Worm (Caenorhabditis elegans) whole organism, mixed stage, embryonic: Measurements from ENCODE around the gene skn-1.

Experiments
- M03D4.4 ChIP-seq: sonication (generic microtip); optimal IDR thresholded peaks from 2 replicates; lab custom pipeline; 2017; ENCODE audit warnings: mild to moderate bottlenecking, missing genetic modification characterization, missing compliant biosample characterization
- bed-3 ChIP-seq: fragments of 200-800 bp; sonication (Bioruptor generic); optimal IDR thresholded peaks from 3 replicates; lab custom pipeline; 2018; ENCODE audit warnings: mild to moderate bottlenecking, missing genetic modification characterization, moderate library complexity, missing compliant biosample characterization
- blmp-1 ChIP-seq: fragments of 150-350 bp; optimal IDR thresholded peaks from 2 replicates; lab custom pipeline; 2014; ENCODE audit warnings: missing biosample characterization, missing genetic modification characterization
- ceh-39 ChIP-seq: fragments of 150-350 bp; optimal IDR thresholded peaks from 2 replicates; lab custom pipeline; 2014; ENCODE audit warnings: missing biosample characterization, missing genetic modification characterization
- ceh-43 ChIP-seq: fragments of 200-800 bp; sonication (Bioruptor generic); optimal IDR thresholded peaks from 2 replicates; lab custom pipeline; 2018; ENCODE audit warnings: mild to moderate bottlenecking, missing genetic modification characterization, moderate library complexity, missing compliant biosample characterization
- ceh-83 ChIP-seq: fragments of 200-800 bp; sonication (Bioruptor generic); optimal IDR thresholded peaks from 2 replicates; lab custom pipeline; 2018; ENCODE audit warnings: mild to moderate bottlenecking, missing genetic modification characterization, missing compliant biosample characterization
- ces-1 ChIP-seq: fragments of 150-350 bp; optimal IDR thresholded peaks from 2 replicates; lab custom pipeline; 2014; ENCODE audit warnings: missing biosample characterization, missing genetic modification reagents, missing genetic modification characterization
- cnd-1 ChIP-seq: fragments of 200-800 bp; sonication (Bioruptor generic); optimal IDR thresholded peaks from 2 replicates; lab custom pipeline; 2018; ENCODE audit warnings: mild to moderate bottlenecking, missing genetic modification characterization, missing compliant biosample characterization
- drap-1 ChIP-seq: fragments of 200-800 bp; sonication (Bioruptor generic); optimal IDR thresholded peaks from 3 replicates; lab custom pipeline; 2018; ENCODE audit warnings: mild to moderate bottlenecking, missing genetic modification characterization, missing compliant biosample characterization
- elt-1 ChIP-seq: sonication (generic microtip); optimal IDR thresholded peaks from 2 replicates; lab custom pipeline; 2017; ENCODE audit warnings: missing genetic modification characterization, mild to moderate bottlenecking, missing compliant biosample characterization, antibody characterized with exemption, moderate library complexity, borderline replicate concordance; ENCODE audit not compliant: insufficient read depth
- elt-3 ChIP-seq: fragments of 150-350 bp; optimal IDR thresholded peaks from 2 replicates; lab custom pipeline; 2014; ENCODE audit warnings: missing biosample characterization, missing genetic modification characterization
- flh-1 ChIP-seq: fragments of 200-800 bp; sonication (Bioruptor generic); optimal IDR thresholded peaks from 2 replicates; lab custom pipeline; 2018; ENCODE audit warnings: mild to moderate bottlenecking, missing genetic modification characterization, moderate library complexity, missing compliant biosample characterization
- ham-2 ChIP-seq: fragments of 200-800 bp; sonication (Bioruptor generic); optimal IDR thresholded peaks from 2 replicates; lab custom pipeline; 2018; ENCODE audit warnings: mild to moderate bottlenecking, missing genetic modification characterization, missing compliant biosample characterization
- hlh-1 ChIP-seq: fragments of 150-350 bp; optimal IDR thresholded peaks from 2 replicates; lab custom pipeline; 2014; ENCODE audit warnings: missing biosample characterization, missing genetic modification reagents, missing genetic modification characterization
- lin-13 ChIP-seq: fragments of 150-350 bp; optimal IDR thresholded peaks from 2 replicates; lab custom pipeline; 2014; ENCODE audit warnings: missing biosample characterization, missing genetic modification characterization
- lin-32 ChIP-seq: fragments of 200-800 bp; sonication (Bioruptor generic); optimal IDR thresholded peaks from 2 replicates; lab custom pipeline; 2018; ENCODE audit warnings: mild to moderate bottlenecking, missing genetic modification characterization, missing compliant biosample characterization
- lsy-2 ChIP-seq: fragments of 150-350 bp; optimal IDR thresholded peaks from 2 replicates; lab custom pipeline; 2014; ENCODE audit warnings: missing biosample characterization, missing genetic modification characterization
- mab-5 ChIP-seq: fragments of 150-350 bp; optimal IDR thresholded peaks from 2 replicates; lab custom pipeline; 2014; ENCODE audit warnings: missing biosample characterization, missing genetic modification characterization
- mep-1 ChIP-seq: fragments of 150-350 bp; optimal IDR thresholded peaks from 2 replicates; lab custom pipeline; 2017; ENCODE audit warnings: missing biosample characterization, missing genetic modification reagents, missing genetic modification characterization, inconsistent platforms
- mls-2 ChIP-seq: sonication (generic microtip); optimal IDR thresholded peaks from 2 replicates; lab custom pipeline; 2016; ENCODE audit warnings: mild to moderate bottlenecking, missing genetic modification characterization, moderate library complexity, missing compliant biosample characterization
- nhr-12 ChIP-seq: fragments of 150-350 bp; optimal IDR thresholded peaks from 2 replicates; lab custom pipeline; 2014; ENCODE audit warnings: missing biosample characterization, missing genetic modification characterization
- nhr-2 ChIP-seq: fragments of 150-350 bp; optimal IDR thresholded peaks from 2 replicates; lab custom pipeline; 2014; ENCODE audit warnings: missing biosample characterization, missing genetic modification characterization
- nhr-237 ChIP-seq: fragments of 150-350 bp; optimal IDR thresholded peaks from 2 replicates; lab custom pipeline; 2014; ENCODE audit warnings: missing biosample characterization, missing genetic modification characterization
- nhr-28 ChIP-seq: fragments of 150-350 bp; optimal IDR thresholded peaks from 2 replicates; lab custom pipeline; 2014; ENCODE audit warnings: missing biosample characterization, missing genetic modification characterization
- nhr-76 ChIP-seq: sonication (generic microtip); optimal IDR thresholded peaks from 2 replicates; lab custom pipeline; 2017; ENCODE audit warnings: missing biosample characterization, missing genetic modification characterization
- pha-4 ChIP-seq: fragments of 150-350 bp; optimal IDR thresholded peaks from 2 replicates; lab custom pipeline; 2018; ENCODE audit warnings: missing biosample characterization, missing genetic modification reagents, missing genetic modification characterization
- sem-2 ChIP-seq: fragments of 200-800 bp; sonication (Bioruptor generic); optimal IDR thresholded peaks from 2 replicates; lab custom pipeline; 2018; ENCODE audit warnings: mild to moderate bottlenecking, missing genetic modification characterization, missing compliant biosample characterization
- snpc-4 ChIP-seq: fragments of 150-350 bp; optimal IDR thresholded peaks from 2 replicates; lab custom pipeline; 2014; ENCODE audit warnings: missing biosample characterization, missing genetic modification characterization
- sptf-1 ChIP-seq: sonication (generic microtip); optimal IDR thresholded peaks from 2 replicates; lab custom pipeline; 2017; ENCODE audit warnings: mild to moderate bottlenecking, missing genetic modification characterization, moderate library complexity, missing compliant biosample characterization
- tbx-8 ChIP-seq: fragments of 200-800 bp; sonication (Bioruptor generic); optimal IDR thresholded peaks from 2 replicates; lab custom pipeline; 2018; ENCODE audit warnings: mild to moderate bottlenecking, missing genetic modification characterization, moderate library complexity, missing compliant biosample characterization
- unc-120 ChIP-seq: sonication (generic microtip); optimal IDR thresholded peaks from 2 replicates; lab custom pipeline; 2017; ENCODE audit warnings: missing genetic modification characterization, missing compliant biosample characterization; ENCODE audit not compliant: poor library complexity, severe bottlenecking
- unc-39 ChIP-seq: fragments of 150-350 bp; optimal IDR thresholded peaks from 2 replicates; lab custom pipeline; 2014; ENCODE audit warnings: missing biosample characterization, missing genetic modification characterization
- unc-62 ChIP-seq: fragments of 150-350 bp; optimal IDR thresholded peaks from 2 replicates; lab custom pipeline; 2014; ENCODE audit warnings: missing biosample characterization, missing genetic modification reagents, missing genetic modification characterization
- zip-8 ChIP-seq: fragments of 150-350 bp; optimal IDR thresholded peaks from 2 replicates; lab custom pipeline; 2014; ENCODE audit warnings: missing biosample characterization, missing genetic modification characterization
- ztf-11 ChIP-seq: fragments of 150-350 bp; optimal IDR thresholded peaks from 2 replicates; lab custom pipeline; 2014; ENCODE audit warnings: missing biosample characterization, missing genetic modification characterization

The skn-1 gene

ce11 chrIV:5666115-5667028 is 6.2 kb upstream of the skn-1 start:
- TF ChIP-seq nhr-76 (tag; lab: Kevin White, UChicago) = no peak
- TF ChIP-seq pha-4 (tag; lab: Kevin White, UChicago) = no peak
- no peak for TF ChIP-seq lin-32 (GFP tag; lab: Kevin White, UChicago)
- TF ChIP-seq ztf-11 (tag; lab: Kevin White, UChicago) = no peak
- TF ChIP-seq cnd-1 (tag; lab: Kevin White, UChicago) = no peak
- no peak for TF ChIP-seq lsy-2
- TF ChIP-seq M03D4.4 (tag; lab: Kevin White, UChicago) = no peak
- TF ChIP-seq hlh-1 (tag; lab: Kevin White, UChicago) = no peak
- TF ChIP-seq unc-62 = no peak
- no peak for TF ChIP-seq flh-1
- TF ChIP-seq unc-39 (tag; lab: Kevin White, UChicago) = no peak
- TF ChIP-seq ces-1 (GFP tag; lab: Kevin White, UChicago) = no peak
- no peak for TF ChIP-seq nhr-2
- no peak for TF ChIP-seq mep-1 (tag; lab: Kevin White, UChicago)
- TF ChIP-seq bed-3 (GFP tag; lab: Kevin White, UChicago) = no peak
- no peak for TF ChIP-seq snpc-4 (tag; lab: Kevin White, UChicago)
- no peak for TF ChIP-seq lin-13 (tag; lab: Kevin White, UChicago)
- TF ChIP-seq, all 35 proteins: peak for 0

ce11 chrIV:5665353-5665918 is 5.3 kb upstream of the skn-1 start:
- TF ChIP-seq blmp-1 (no peak), zip-8 (no peak), M03D4.4 (tag; lab: Kevin White, UChicago) (no peak), unc-39 (tag; lab: Kevin White, UChicago) (no peak), drap-1 (GFP tag; lab: Kevin White, UChicago) (no peak), snpc-4 (tag; lab: Kevin White, UChicago) (no peak), mls-2 (tag; lab: Kevin White, UChicago) (no peak), nhr-28 (tag; lab: Kevin White, UChicago) (no peak), sptf-1 (tag; lab: Kevin White, UChicago) (no peak), nhr-2 (no peak), mep-1 (tag; lab: Kevin White, UChicago) (peak; percentile 3), hlh-1 (tag; lab: Kevin White, UChicago) (peak; percentile 49), ztf-11 (tag; lab: Kevin White, UChicago) (no peak), bed-3 (GFP tag; lab: Kevin White, UChicago) (no peak), nhr-237 (peak; percentile 4), ces-1 (GFP tag; lab: Kevin White, UChicago) (peak; percentile 30), pha-4 (tag; lab: Kevin White, UChicago) (no peak), ceh-83 (GFP tag; lab: Kevin White, UChicago) (no peak), ham-2 (no peak), mab-5 (tag; lab: Kevin White, UChicago) (no peak), nhr-12 (tag; lab: Kevin White, UChicago) (no peak), tbx-8 (GFP tag; lab: Kevin White, UChicago) (no peak), elt-3 (tag; lab: Kevin White, UChicago) (no peak), unc-120 (peak; percentile 28), cnd-1 (tag; lab: Kevin White, UChicago) (peak; percentile 61), unc-62 (peak; percentile 51), ceh-43 (GFP tag; lab: Kevin White, UChicago) (no peak), sem-2 (GFP tag; lab: Kevin White, UChicago) (no peak), ceh-39 (tag; lab: Kevin White, UChicago) (no peak), flh-1 (no peak), elt-1 (tag; lab: Kevin White, UChicago) (no peak), lin-32 (GFP tag; lab: Kevin White, UChicago) (no peak), nhr-76 (tag; lab: Kevin White, UChicago) (no peak), lsy-2 (peak; percentile 11), lin-13 (tag; lab: Kevin White, UChicago) (no peak)
